Fruit fly (Drosophila melanogaster) whole organism, embryonic: ENCODE data around the gene CG1801.
A peak's percentile ranks its signal among the peaks of the same experiment; 100 is the strongest.

ENCODE experiments used
- ATbp ChIP-seq: fragments of 200-800 bp; sonication (Bioruptor generic); optimal IDR thresholded peaks from 2 replicates; lab custom pipeline; 2017; ENCODE audit warnings: missing biosample characterization, mild to moderate bottlenecking, missing genetic modification characterization, missing genetic modification reagents
- CG12769 ChIP-seq: fragments of 200-800 bp; sonication (Bioruptor generic); optimal IDR thresholded peaks from 2 replicates; lab custom pipeline; 2019; ENCODE audit warnings: missing biosample characterization, mild to moderate bottlenecking, missing genetic modification characterization, moderate library complexity
- CG13424 ChIP-seq: fragments of 200-800 bp; sonication (Bioruptor generic); optimal IDR thresholded peaks from 2 replicates; lab custom pipeline; 2019; ENCODE audit warnings: missing biosample characterization, mild to moderate bottlenecking, missing genetic modification characterization, moderate library complexity
- CG13894 ChIP-seq: fragments of 200-800 bp; sonication (Bioruptor generic); optimal IDR thresholded peaks from 3 replicates; lab custom pipeline; 2018; ENCODE audit warnings: missing biosample characterization, mild to moderate bottlenecking, missing genetic modification characterization, moderate library complexity
- CG1529 ChIP-seq: fragments of 200-800 bp; sonication (Bioruptor generic); optimal IDR thresholded peaks from 3 replicates; lab custom pipeline; 2018; ENCODE audit warnings: missing biosample characterization, missing genetic modification characterization
- CG17328 ChIP-seq: fragments of 200-800 bp; sonication (Bioruptor generic); IDR thresholded peaks from 2 replicates; pipeline ENCODE4 v1.3.6; 2022; ENCODE audit warnings: missing biosample characterization, missing genetic modification characterization
- CG17568 ChIP-seq: fragments of 200-800 bp; sonication (Bioruptor generic); optimal IDR thresholded peaks from 2 replicates; lab custom pipeline; 2018; ENCODE audit warnings: missing biosample characterization, mild to moderate bottlenecking, missing genetic modification characterization, moderate library complexity
- CG17612 ChIP-seq: fragments of 200-800 bp; sonication (Bioruptor generic); IDR thresholded peaks from 2 replicates; pipeline ENCODE4 v1.3.6; 2022; ENCODE audit warnings: missing biosample characterization, missing genetic modification characterization
- CG18619 ChIP-seq: fragments of 200-800 bp; sonication (Bioruptor generic); optimal IDR thresholded peaks from 3 replicates; lab custom pipeline; 2017; ENCODE audit warnings: missing biosample characterization, mild to moderate bottlenecking, missing genetic modification characterization
- CG2712 ChIP-seq: fragments of 200-800 bp; optimal IDR thresholded peaks from 3 replicates; lab custom pipeline; 2019; ENCODE audit warnings: missing biosample characterization, mild to moderate bottlenecking, missing genetic modification characterization, moderate library complexity
- CG32532 ChIP-seq: fragments of 200-800 bp; sonication (Bioruptor generic); IDR thresholded peaks from 2 replicates; pipeline ENCODE4 v1.3.6; 2022; ENCODE audit warnings: missing biosample characterization, missing genetic modification characterization
- CG33213 ChIP-seq: fragments of 200-800 bp; sonication (Bioruptor generic); optimal IDR thresholded peaks from 3 replicates; lab custom pipeline; 2016; ENCODE audit warnings: missing biosample characterization, missing genetic modification characterization
- CG3726 ChIP-seq: fragments of 200-800 bp; sonication (Bioruptor generic); IDR thresholded peaks from 3 replicates; pipeline ENCODE4, ENCODE4 v1.3.6; 2022; ENCODE audit warnings: missing biosample characterization, missing genetic modification characterization
- CG4282 ChIP-seq: fragments of 200-800 bp; sonication (Bioruptor generic); optimal IDR thresholded peaks from 2 replicates; lab custom pipeline; 2016; ENCODE audit warnings: missing biosample characterization, missing genetic modification characterization
- CG5180 ChIP-seq: fragments of 200-800 bp; sonication (Bioruptor generic); optimal IDR thresholded peaks from 3 replicates; lab custom pipeline; 2017; ENCODE audit warnings: missing biosample characterization, missing genetic modification characterization, mild to moderate bottlenecking, moderate library complexity, missing genetic modification reagents
- CG5245 ChIP-seq: fragments of 200-800 bp; sonication (Bioruptor generic); optimal IDR thresholded peaks from 3 replicates; lab custom pipeline; 2016; ENCODE audit warnings: missing biosample characterization, missing genetic modification characterization
- CG8290 ChIP-seq, 3 experiments: fragments of 200-800 bp; sonication (Bioruptor generic); optimal IDR thresholded peaks; 2 replicates each; lab custom pipeline; 2016 to 2019; ENCODE audit warnings: missing biosample characterization in 3 of 3, missing genetic modification characterization in 3 of 3, mild to moderate bottlenecking in 2 of 3, moderate library complexity in 1 of 3
- CG9876 ChIP-seq: fragments of 200-800 bp; sonication (Bioruptor generic); optimal IDR thresholded peaks from 2 replicates; lab custom pipeline; 2016; ENCODE audit warnings: missing biosample characterization, missing genetic modification characterization
- CTCF ChIP-seq: fragments of 200-800 bp; sonication (Bioruptor generic); optimal IDR thresholded peaks from 2 replicates; lab custom pipeline; 2017; ENCODE audit warnings: missing biosample characterization, mild to moderate bottlenecking, missing genetic modification characterization, moderate library complexity
- D19A ChIP-seq: fragments of 200-800 bp; optimal IDR thresholded peaks from 3 replicates; lab custom pipeline; 2019; ENCODE audit warnings: missing biosample characterization, mild to moderate bottlenecking, missing genetic modification characterization, moderate library complexity
- Dbx ChIP-seq: fragments of 200-800 bp; sonication (Bioruptor generic); IDR thresholded peaks from 3 replicates; pipeline ENCODE4 v1.3.6; 2022; ENCODE audit warnings: missing biosample characterization, missing genetic modification characterization
- Dfd ChIP-seq, 2 experiments: fragments of >200 bp; optimal IDR thresholded peaks; 2 replicates each; lab custom pipeline; 2017; ENCODE audit warnings: missing biosample characterization in 2 of 2, missing genetic modification characterization in 2 of 2
- E2f1 ChIP-seq: fragments of 200-800 bp; sonication (Bioruptor generic); IDR thresholded peaks from 2 replicates; pipeline ENCODE4 v1.3.6; 2022; ENCODE audit warnings: missing biosample characterization, missing genetic modification characterization
- Fer1 ChIP-seq: fragments of 200-800 bp; sonication (Bioruptor generic); optimal IDR thresholded peaks from 2 replicates; lab custom pipeline; 2017; ENCODE audit warnings: missing biosample characterization, mild to moderate bottlenecking, missing genetic modification characterization
- Fer3 ChIP-seq: fragments of 200-800 bp; sonication (Bioruptor generic); optimal IDR thresholded peaks from 2 replicates; lab custom pipeline; 2018; ENCODE audit warnings: missing biosample characterization, mild to moderate bottlenecking, missing genetic modification characterization, moderate library complexity
- Oli ChIP-seq: fragments of 200-800 bp; sonication (Bioruptor generic); optimal IDR thresholded peaks from 2 replicates; lab custom pipeline; 2018; ENCODE audit warnings: missing biosample characterization, mild to moderate bottlenecking, missing genetic modification characterization, moderate library complexity
- Pdp1 ChIP-seq, 2 experiments: fragments of 200-800 bp; sonication (Bioruptor generic); optimal IDR thresholded peaks; 3 replicates each; lab custom pipeline; 2016; ENCODE audit warnings: missing biosample characterization in 2 of 2, missing genetic modification characterization in 2 of 2, mild to moderate bottlenecking in 1 of 2, moderate library complexity in 1 of 2
- caup ChIP-seq: fragments of 200-800 bp; sonication (Bioruptor generic); optimal IDR thresholded peaks from 3 replicates; lab custom pipeline; 2017; ENCODE audit warnings: missing biosample characterization, mild to moderate bottlenecking, missing genetic modification characterization, moderate library complexity; ENCODE audit not compliant: severe bottlenecking
- chif ChIP-seq, 2 experiments: fragments of 200-800 bp; sonication (Bioruptor generic); optimal IDR thresholded peaks; 3 replicates each; lab custom pipeline; 2016; ENCODE audit warnings: missing biosample characterization in 2 of 2, missing genetic modification characterization in 2 of 2
- corto ChIP-seq: fragments of 200-800 bp; sonication (Bioruptor generic); optimal IDR thresholded peaks from 2 replicates; lab custom pipeline; 2016; ENCODE audit warnings: missing biosample characterization, mild to moderate bottlenecking, missing genetic modification characterization, moderate library complexity
- disco-r ChIP-seq: fragments of 200-800 bp; sonication (Bioruptor generic); optimal IDR thresholded peaks from 2 replicates; lab custom pipeline; 2016; ENCODE audit warnings: missing biosample characterization, missing genetic modification characterization
- ems ChIP-seq: fragments of 200-800 bp; sonication (Bioruptor generic); optimal IDR thresholded peaks from 3 replicates; lab custom pipeline; 2016; ENCODE audit warnings: missing biosample characterization, missing genetic modification characterization
- esg ChIP-seq: fragments of 200-800 bp; sonication (Bioruptor generic); conservative IDR thresholded peaks from 2 replicates; pipeline ENCODE4 v1.3.6; 2022; ENCODE audit warnings: missing biosample characterization, missing genetic modification characterization
- fd3F ChIP-seq: fragments of 200-800 bp; sonication (Bioruptor generic); optimal IDR thresholded peaks from 2 replicates; lab custom pipeline; 2018; ENCODE audit warnings: missing biosample characterization, mild to moderate bottlenecking, missing genetic modification characterization, moderate library complexity
- jumu ChIP-seq: fragments of 200-800 bp; sonication (Bioruptor generic); optimal IDR thresholded peaks from 3 replicates; lab custom pipeline; 2016; ENCODE audit warnings: missing biosample characterization, missing genetic modification characterization
- lov ChIP-seq, 2 experiments: fragments of 200-800 bp in 1 of 2; fragments of >200 bp in 1 of 2; sonication (Bioruptor generic) in 1 of 2; IDR thresholded peaks in 1 of 2; optimal IDR thresholded peaks in 1 of 2; 2 replicates in 1 of 2; 3 replicates in 1 of 2; pipeline versions ENCODE4 v1.3.6 to Lab custom; 2017 to 2022; ENCODE audit warnings: missing biosample characterization in 1 of 2, missing genetic modification characterization in 1 of 2
- phol ChIP-seq: fragments of 200-800 bp; sonication (Bioruptor generic); optimal IDR thresholded peaks from 3 replicates; lab custom pipeline; 2018; ENCODE audit warnings: missing biosample characterization, mild to moderate bottlenecking, missing genetic modification characterization, moderate library complexity
- pita ChIP-seq: fragments of 200-800 bp; sonication (Bioruptor generic); optimal IDR thresholded peaks from 2 replicates; lab custom pipeline; 2017; ENCODE audit warnings: missing biosample characterization, mild to moderate bottlenecking, missing genetic modification characterization
- scrt ChIP-seq: fragments of 200-800 bp; sonication (Bioruptor generic); optimal IDR thresholded peaks from 2 replicates; lab custom pipeline; 2018; ENCODE audit warnings: missing biosample characterization, mild to moderate bottlenecking, missing genetic modification characterization, moderate library complexity
- sima ChIP-seq: fragments of 200-800 bp; sonication (Bioruptor generic); optimal IDR thresholded peaks from 2 replicates; lab custom pipeline; 2016; ENCODE audit warnings: missing biosample characterization, missing genetic modification characterization
- sisA ChIP-seq: fragments of 200-800 bp; sonication (Bioruptor generic); IDR thresholded peaks from 2 replicates; pipeline ENCODE4 v1.3.6; 2022; ENCODE audit warnings: missing biosample characterization, missing genetic modification characterization
- slbo ChIP-seq: fragments of 200-800 bp; sonication (Bioruptor generic); IDR thresholded peaks from 2 replicates; pipeline ENCODE4 v1.3.6; 2022; ENCODE audit warnings: missing biosample characterization, missing genetic modification characterization
- so ChIP-seq: fragments of 200-800 bp; sonication (Bioruptor generic); IDR thresholded peaks from 3 replicates; pipeline ENCODE4 v1.3.6; 2022; ENCODE audit warnings: missing biosample characterization, missing genetic modification characterization
- sob ChIP-seq: fragments of 200-800 bp; sonication (Bioruptor generic); IDR thresholded peaks from 2 replicates; pipeline ENCODE4 v1.3.6; 2022; ENCODE audit warnings: missing biosample characterization, missing genetic modification characterization
- ssp ChIP-seq: fragments of 200-800 bp; sonication (Bioruptor generic); IDR thresholded peaks from 2 replicates; pipeline ENCODE4 v1.3.6; 2022; ENCODE audit warnings: missing biosample characterization, missing genetic modification characterization
- tna ChIP-seq: fragments of 200-800 bp; sonication (Bioruptor generic); IDR thresholded peaks from 2 replicates; pipeline ENCODE4 v1.3.6; 2022; ENCODE audit warnings: missing biosample characterization, missing genetic modification characterization; ENCODE audit not compliant: partially characterized antibody
- unc-4 ChIP-seq: fragments of 200-800 bp; sonication (Bioruptor generic); IDR thresholded peaks from 2 replicates; pipeline ENCODE4 v1.3.6; 2022; ENCODE audit warnings: missing biosample characterization, missing genetic modification characterization; ENCODE audit not compliant: partially characterized antibody
- vfl ChIP-seq: fragments of 200-800 bp; sonication (Bioruptor generic); optimal IDR thresholded peaks from 2 replicates; lab custom pipeline; 2016; ENCODE audit warnings: missing biosample characterization, missing genetic modification characterization

The CG1801 gene

DNA sequence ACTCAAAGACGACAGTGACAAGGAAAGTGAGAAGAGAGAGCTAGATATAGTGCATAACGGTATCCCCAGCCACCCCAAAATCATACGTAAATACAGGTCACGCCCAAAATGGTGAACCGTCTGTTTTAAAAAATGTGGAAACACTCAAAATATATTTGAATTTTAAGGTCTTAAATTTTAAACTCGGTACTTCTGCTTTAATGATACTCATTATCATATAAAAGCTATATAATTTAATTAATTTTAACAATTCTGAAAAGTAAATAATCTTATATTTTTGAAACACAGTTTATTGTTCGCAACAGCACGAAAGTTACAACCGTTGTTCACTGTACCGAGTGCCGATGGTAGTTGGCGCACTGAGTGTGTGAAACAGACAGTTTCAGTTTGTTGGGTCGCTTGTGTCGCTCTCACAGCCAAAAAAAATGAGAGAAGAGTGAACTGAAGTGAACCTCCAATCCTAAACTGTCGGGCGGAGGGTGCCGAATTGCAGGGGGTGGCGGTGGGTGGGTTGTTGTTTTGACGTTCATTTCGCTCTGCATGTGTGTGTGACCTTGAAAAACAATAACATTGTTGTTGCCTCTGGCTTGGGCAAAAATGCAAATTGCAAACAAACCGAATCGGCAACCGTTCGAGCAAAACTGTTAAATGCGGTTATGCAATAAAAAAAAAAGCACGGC is 49.1 kb upstream of the CG1801 start (continued):
- TF ChIP-seq scrt (peak; percentile 90), CG32532 (GFP tag; lab: Robert Waterston, UW) (peak; percentile 86), CG18619 (peak; percentile 91), CG8290 (GFP tag; optimal IDR thresholded peaks at IDR 0.05; lab: Kevin White, UChicago) (peak; percentile 59), CG8290 (tag; optimal IDR thresholded peaks at IDR 0.05; lab: Kevin White, UChicago) (peak in 1 of 2 experiments; percentile 69), tna (GFP tag; lab: Robert Waterston, UW) (no peak), esg (GFP tag; lab: Robert Waterston, UW) (peak; percentile 88), CTCF (GFP tag; lab: Kevin White, UChicago) (peak; percentile 51), vfl (GFP tag; lab: Kevin White, UChicago) (peak; percentile 34), Dbx (GFP tag; lab: Robert Waterston, UW) (peak; percentile 89), CG33213 (GFP tag; lab: Kevin White, UChicago) (peak; percentile 31), caup (GFP tag; lab: Kevin White, UChicago) (peak; percentile 90), CG2712 (tag; lab: Kevin White, UChicago) (peak; percentile 93), CG17612 (GFP tag; lab: Robert Waterston, UW) (no peak), ATbp (GFP tag; lab: Kevin White, UChicago) (peak; percentile 92), CG9876 (GFP tag; lab: Kevin White, UChicago) (no peak), D19A (tag; lab: Kevin White, UChicago) (peak; percentile 88), sob (GFP tag; lab: Robert Waterston, UW) (peak; percentile 85), CG17328 (GFP tag; lab: Robert Waterston, UW) (peak; percentile 80; the same call in 1 of the 2 replicates), CG5245 (GFP tag; lab: Kevin White, UChicago) (peak; percentile 61), CG4282 (GFP tag; lab: Kevin White, UChicago) (no peak), phol (tag; lab: Kevin White, UChicago) (peak; percentile 94), Fer3 (tag; lab: Kevin White, UChicago) (peak; percentile 93), sisA (GFP tag; lab: Robert Waterston, UW) (peak; percentile 92), Fer1 (GFP tag; lab: Kevin White, UChicago) (peak; percentile 97), CG3726 (GFP tag; lab: Robert Waterston, UW) (peak; percentile 53; the same call in 1 of the 3 replicates), Oli (tag; lab: Kevin White, UChicago) (peak; percentile 94), E2f1 (GFP tag; lab: Robert Waterston, UW) (peak; percentile 88), CG13424 (tag; lab: Kevin White, UChicago) (peak; percentile 96), pita (no peak), unc-4 (0 out of 2 replicates have a peak, but pooled peaks have one; percentile 27), CG12769 (peak; percentile 82), ems (GFP tag; lab: Kevin White, UChicago) (peak; percentile 45), disco-r (GFP tag; lab: Kevin White, UChicago) (no peak), corto (GFP tag; lab: Kevin White, UChicago) (peak; percentile 73), jumu (peak; percentile 41), slbo (GFP tag; lab: Robert Waterston, UW) (peak; percentile 93), Dfd (GFP tag; optimal IDR thresholded peaks at IDR 0.05; lab: Kevin White, UChicago) (no peak), ssp (GFP tag; lab: Robert Waterston, UW) (peak; percentile 79), sima (GFP tag; lab: Kevin White, UChicago) (no peak), chif (GFP tag; optimal IDR thresholded peaks at IDR 0.05; lab: Kevin White, UChicago) (peak; percentile 4 to 62), Pdp1 (GFP tag; optimal IDR thresholded peaks at IDR 0.05; lab: Kevin White, UChicago) (peak; percentile 54 to 64), CG13894 (peak; percentile 92), CG1529 (GFP tag; lab: Kevin White, UChicago) (peak; percentile 87), fd3F (GFP tag; lab: Kevin White, UChicago) (peak; percentile 86), CG17568 (GFP tag; lab: Kevin White, UChicago) (peak; percentile 87), so (GFP tag; lab: Robert Waterston, UW) (peak; percentile 93), lov (optimal IDR thresholded peaks at IDR 0.05; lab: Kevin White, UChicago) (no peak), lov (GFP tag; IDR thresholded peaks at IDR 0.05; lab: Robert Waterston, UW) (no peak), CG5180 (GFP tag; lab: Kevin White, UChicago) (peak; percentile 83)
